Worm (Caenorhabditis elegans) whole organism, early embryonic: ENCODE measurements around the gene F36D4.6.
"Not testable (repeated sequence)": the region's sequence is repeated elsewhere in the genome, so short reads cannot be mapped to it uniquely, and the experiment has no call there.

Experiments used
- ama-1 ChIP-seq: fragments of 150-350 bp; optimal IDR thresholded peaks from 2 replicates; lab custom pipeline; 2014
- pes-1 ChIP-seq: fragments of 200-800 bp; sonication (Bioruptor generic); IDR thresholded peaks from 2 replicates; pipeline ENCODE4 v1.3.6; 2022; ENCODE audit warnings: missing genetic modification reagents, missing genetic modification characterization, missing compliant biosample characterization
- tbx-11 ChIP-seq: fragments of 200-800 bp; sonication (Bioruptor generic); IDR thresholded peaks from 2 replicates; pipeline ENCODE4 v1.3.6; 2022; ENCODE audit warnings: missing genetic modification characterization, missing compliant biosample characterization
- tbx-37 ChIP-seq: fragments of 200-800 bp; sonication (Bioruptor generic); conservative IDR thresholded peaks from 2 replicates; pipeline ENCODE4 v1.3.6; 2022; ENCODE audit warnings: missing genetic modification reagents, missing genetic modification characterization, missing compliant biosample characterization

DNA sequence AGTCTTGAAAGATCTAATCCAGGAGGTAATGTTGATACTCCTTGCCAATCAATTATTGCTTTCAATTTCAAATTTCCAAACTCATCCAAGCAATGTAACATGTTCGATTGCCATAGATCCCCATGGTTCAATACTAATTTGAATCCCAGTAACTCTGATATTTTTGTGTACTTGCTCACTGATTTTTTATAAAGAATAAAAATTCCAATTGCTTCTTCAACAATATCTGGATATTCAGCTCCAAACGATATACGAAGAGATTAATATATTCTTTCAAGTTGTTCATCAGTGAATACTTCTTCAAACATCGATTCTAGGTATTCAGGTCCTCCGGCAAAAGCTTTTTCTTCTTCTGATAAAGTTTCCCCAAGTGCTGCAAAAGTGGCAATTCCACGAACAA lies 47.2 kb downstream of the F36D4.6 start, which contains the start of gene E02C12.11:
- not testable (repeated sequence) for TF ChIP-seq ama-1 (lab: Kevin White, UChicago); tbx-37 (GFP tag; lab: Robert Waterston, UW); pes-1 (GFP tag; lab: Robert Waterston, UW); tbx-11 (GFP tag; lab: Robert Waterston, UW)
